Worm (Caenorhabditis elegans) whole organism, early embryonic: ENCODE results near the gene col-109.

Source experiments
- hmg-4 ChIP-seq: fragments of 200-800 bp; sonication (Bioruptor generic); optimal IDR thresholded peaks from 2 replicates; lab custom pipeline; 2018; ENCODE audit warnings: mild to moderate bottlenecking, missing genetic modification characterization, missing compliant biosample characterization

The col-109 gene

ce11 chrIV:1768288-1768687 lies 51.8 kb downstream of the col-109 start, which contains the start of gene col-108:
col-108 (plus strand) TSS chrIV:1768588.
- no peak for TF ChIP-seq hmg-4
